Worm (Caenorhabditis elegans): ENCODE data around the gene clec-160.

ce11 chrIII:8254938-8255337 lies 20.8 kb downstream of the clec-160 start, which contains the start of gene F09G8.5:
- no peak for TF ChIP-seq attf-3 (GFP tag; conservative IDR thresholded peaks at IDR 0.05)
- no peak for TF ChIP-seq snpc-3.4 (tag; optimal IDR thresholded peaks at IDR 0.05)
- TF ChIP-seq nhr-27 (tag; optimal IDR thresholded peaks at IDR 0.05) = no peak
- TF ChIP-seq snpc-4 (GFP tag; optimal IDR thresholded peaks at IDR 0.05) = no peak
- no peak for TF ChIP-seq snpc-4 (tag; optimal IDR thresholded peaks at IDR 0.05)
- no peak for TF ChIP-seq die-1 (tag; optimal IDR thresholded peaks at IDR 0.05)
- TF ChIP-seq unc-130 (GFP tag; optimal IDR thresholded peaks at IDR 0.05) = no peak
- TF ChIP-seq zfh-2 (GFP tag; conservative IDR thresholded peaks at IDR 0.05) = no peak
- no peak for TF ChIP-seq bed-1 (GFP tag; IDR thresholded peaks at IDR 0.05)
- TF ChIP-seq tbp1 (GFP tag; optimal IDR thresholded peaks at IDR 0.05) = no peak
- no peak for TF ChIP-seq rpc-1 (optimal IDR thresholded peaks at IDR 0.05)
- TF ChIP-seq rpc-1 (tag; optimal IDR thresholded peaks at IDR 0.05) = no peak
- no peak for TF ChIP-seq snpc-1.3 (tag; optimal IDR thresholded peaks at IDR 0.05; ENCODE audit: insufficient read depth)
